Worm (Caenorhabditis elegans) whole organism, late embryonic: ENCODE results near the gene T19D7.7.

ENCODE experiments used
- C38D4.7 ChIP-seq: fragments of 200-800 bp; sonication (Bioruptor generic); optimal IDR thresholded peaks from 2 replicates; lab custom pipeline; 2018; ENCODE audit warnings: mild to moderate bottlenecking, missing genetic modification characterization, moderate library complexity, missing compliant biosample characterization
- K02D7.2 ChIP-seq: sonication (generic microtip); optimal IDR thresholded peaks from 2 replicates; lab custom pipeline; 2017; ENCODE audit warnings: mild to moderate bottlenecking, missing genetic modification characterization, missing compliant biosample characterization
- Y22D7AL.16 ChIP-seq: sonication (generic microtip); optimal IDR thresholded peaks from 2 replicates; lab custom pipeline; 2016; ENCODE audit warnings: missing genetic modification characterization, missing compliant biosample characterization
- ama-1 ChIP-seq: fragments of 150-350 bp; optimal IDR thresholded peaks from 2 replicates; lab custom pipeline; 2014
- ceh-14 ChIP-seq: sonication (generic microtip); optimal IDR thresholded peaks from 2 replicates; lab custom pipeline; 2016; ENCODE audit warnings: missing genotype, missing genetic modification characterization, missing compliant biosample characterization
- ceh-18 ChIP-seq: sonication (generic microtip); optimal IDR thresholded peaks from 2 replicates; lab custom pipeline; 2016; ENCODE audit warnings: missing genetic modification characterization, missing compliant biosample characterization
- ceh-22 ChIP-seq: sonication (generic microtip); optimal IDR thresholded peaks from 2 replicates; lab custom pipeline; 2017; ENCODE audit warnings: missing biosample characterization, missing genetic modification characterization
- ceh-30 ChIP-seq: fragments of 150-350 bp; optimal IDR thresholded peaks from 2 replicates; lab custom pipeline; 2014; ENCODE audit warnings: missing biosample characterization, missing genetic modification characterization
- ceh-31 ChIP-seq: sonication (generic microtip); optimal IDR thresholded peaks from 2 replicates; lab custom pipeline; 2016; ENCODE audit warnings: missing genetic modification characterization, missing compliant biosample characterization
- ceh-45 ChIP-seq: fragments of 200-800 bp; sonication (Bioruptor generic); IDR thresholded peaks from 2 replicates; pipeline ENCODE4 v1.3.6; 2022; ENCODE audit warnings: missing genetic modification reagents, missing genetic modification characterization, missing compliant biosample characterization
- ceh-48 ChIP-seq: sonication (generic microtip); optimal IDR thresholded peaks from 2 replicates; lab custom pipeline; 2016; ENCODE audit warnings: missing genetic modification characterization, inconsistent platforms, missing compliant biosample characterization
- ceh-6 ChIP-seq: fragments of 200-800 bp; sonication (Bioruptor generic); optimal IDR thresholded peaks from 2 replicates; lab custom pipeline; 2018; ENCODE audit warnings: mild to moderate bottlenecking, missing genetic modification characterization, missing compliant biosample characterization
- che-1 ChIP-seq: sonication (generic microtip); optimal IDR thresholded peaks from 2 replicates; lab custom pipeline; 2016; ENCODE audit warnings: mild to moderate bottlenecking, missing genetic modification characterization, missing compliant biosample characterization
- dmd-4 ChIP-seq: sonication (generic microtip); optimal IDR thresholded peaks from 2 replicates; lab custom pipeline; 2016; ENCODE audit warnings: borderline replicate concordance, missing genetic modification characterization, missing compliant biosample characterization
- elt-2 ChIP-seq: sonication (generic microtip); optimal IDR thresholded peaks from 2 replicates; lab custom pipeline; 2016; ENCODE audit warnings: missing genetic modification reagents, missing genetic modification characterization, missing compliant biosample characterization
- elt-4 ChIP-seq: sonication (generic microtip); optimal IDR thresholded peaks from 2 replicates; lab custom pipeline; 2016; ENCODE audit warnings: missing genetic modification characterization, missing compliant biosample characterization
- ets-4 ChIP-seq: sonication (generic microtip); optimal IDR thresholded peaks from 2 replicates; lab custom pipeline; 2016; ENCODE audit warnings: missing genetic modification characterization, missing compliant biosample characterization
- fax-1 ChIP-seq: sonication (generic microtip); optimal IDR thresholded peaks from 2 replicates; lab custom pipeline; 2016; ENCODE audit warnings: missing genotype, missing genetic modification characterization, missing compliant biosample characterization
- fkh-6 ChIP-seq: sonication (generic microtip); optimal IDR thresholded peaks from 2 replicates; lab custom pipeline; 2016; ENCODE audit warnings: missing genetic modification characterization, missing compliant biosample characterization
- gmeb-2 ChIP-seq: sonication (generic microtip); optimal IDR thresholded peaks from 2 replicates; lab custom pipeline; 2016; ENCODE audit warnings: missing genetic modification characterization, inconsistent platforms, missing compliant biosample characterization
- lim-6 ChIP-seq: sonication (generic microtip); optimal IDR thresholded peaks from 2 replicates; lab custom pipeline; 2016; ENCODE audit warnings: missing genetic modification characterization, missing compliant biosample characterization
- lin-11 ChIP-seq: fragments of 200-800 bp; sonication (Bioruptor generic); optimal IDR thresholded peaks from 2 replicates; lab custom pipeline; 2018; ENCODE audit warnings: mild to moderate bottlenecking, missing genetic modification characterization, missing compliant biosample characterization
- madf-2 ChIP-seq: sonication (generic microtip); optimal IDR thresholded peaks from 2 replicates; lab custom pipeline; 2017; ENCODE audit warnings: missing genetic modification characterization, missing compliant biosample characterization
- mec-3 ChIP-seq: sonication (generic microtip); optimal IDR thresholded peaks from 2 replicates; lab custom pipeline; 2016; ENCODE audit warnings: borderline replicate concordance, missing genetic modification characterization, missing compliant biosample characterization
- nfya-1 ChIP-seq: sonication (generic microtip); optimal IDR thresholded peaks from 2 replicates; lab custom pipeline; 2017; ENCODE audit warnings: missing genetic modification characterization, mild to moderate bottlenecking, missing compliant biosample characterization, antibody characterized with exemption, moderate library complexity
- pag-3 ChIP-seq: sonication (generic microtip); optimal IDR thresholded peaks from 2 replicates; lab custom pipeline; 2016; ENCODE audit warnings: missing compliant biosample characterization, missing genetic modification characterization, borderline replicate concordance
- pha-2 ChIP-seq: sonication (generic microtip); optimal IDR thresholded peaks from 2 replicates; lab custom pipeline; 2017; ENCODE audit warnings: mild to moderate bottlenecking, missing genetic modification characterization, missing compliant biosample characterization
- pha-4 ChIP-seq: fragments of 150-350 bp; optimal IDR thresholded peaks from 2 replicates; lab custom pipeline; 2018; ENCODE audit warnings: missing biosample characterization, missing genetic modification reagents, missing genetic modification characterization
- pqm-1 ChIP-seq: sonication (generic microtip); optimal IDR thresholded peaks from 2 replicates; lab custom pipeline; 2016; ENCODE audit warnings: missing genetic modification characterization, missing compliant biosample characterization
- pros-1 ChIP-seq: fragments of 150-350 bp; optimal IDR thresholded peaks from 2 replicates; lab custom pipeline; 2014; ENCODE audit warnings: missing biosample characterization, missing genetic modification reagents, missing genetic modification characterization
- ref-2 ChIP-seq: sonication (generic microtip); optimal IDR thresholded peaks from 2 replicates; lab custom pipeline; 2016; ENCODE audit warnings: missing genetic modification characterization, missing compliant biosample characterization
- sdc-2 ChIP-seq: sonication (generic microtip); optimal IDR thresholded peaks from 2 replicates; lab custom pipeline; 2016; ENCODE audit warnings: missing genotype, missing genetic modification characterization, missing compliant biosample characterization
- sox-2 ChIP-seq: fragments of 200-800 bp; sonication (Bioruptor generic); IDR thresholded peaks from 2 replicates; pipeline ENCODE4 v1.3.6; 2022; ENCODE audit warnings: missing genetic modification reagents, missing genetic modification characterization, missing compliant biosample characterization
- sox-4 ChIP-seq: sonication (generic microtip); optimal IDR thresholded peaks from 2 replicates; lab custom pipeline; 2017; ENCODE audit warnings: mild to moderate bottlenecking, missing genetic modification characterization, inconsistent platforms, missing compliant biosample characterization
- syd-9 ChIP-seq: sonication (generic microtip); optimal IDR thresholded peaks from 2 replicates; lab custom pipeline; 2016; ENCODE audit warnings: mild to moderate bottlenecking, missing genetic modification characterization, moderate library complexity, missing compliant biosample characterization
- tbx-2 ChIP-seq: sonication (generic microtip); optimal IDR thresholded peaks from 2 replicates; lab custom pipeline; 2016; ENCODE audit warnings: missing genetic modification characterization, missing compliant biosample characterization
- ttx-3 ChIP-seq: sonication (generic microtip); optimal IDR thresholded peaks from 2 replicates; lab custom pipeline; 2016; ENCODE audit warnings: missing genetic modification reagents, missing genetic modification characterization, missing compliant biosample characterization
- unc-3 ChIP-seq, 2 experiments: fragments of 200-800 bp in 1 of 2; sonication (Bioruptor generic) in 1 of 2; sonication (generic microtip) in 1 of 2; conservative IDR thresholded peaks in 1 of 2; optimal IDR thresholded peaks in 1 of 2; 2 replicates each; pipeline versions ENCODE4 v1.3.6 to Lab custom; 2016 to 2022; ENCODE audit warnings: missing compliant biosample characterization in 2 of 2, missing genetic modification characterization in 2 of 2, missing genetic modification reagents in 1 of 2
- unc-55 ChIP-seq: sonication (generic microtip); optimal IDR thresholded peaks from 2 replicates; lab custom pipeline; 2017; ENCODE audit warnings: missing biosample characterization, missing genetic modification reagents, missing genetic modification characterization
- zip-5 ChIP-seq: sonication (generic microtip); optimal IDR thresholded peaks from 2 replicates; lab custom pipeline; 2016; ENCODE audit warnings: missing genetic modification characterization, missing compliant biosample characterization
- ztf-16 ChIP-seq: sonication (generic microtip); optimal IDR thresholded peaks from 2 replicates; lab custom pipeline; 2017; ENCODE audit warnings: missing genetic modification characterization, missing compliant biosample characterization

The T19D7.7 gene

ce11 chrX:727737-728136 lies 46.9 kb upstream of the T19D7.7 start (continued):
- peak; percentile 23 for TF ChIP-seq ceh-18 (tag; lab: Kevin White, UChicago)
- TF ChIP-seq, all 69 proteins: peak for 23

ce11 chrX:726295-726694 lies 45.5 kb upstream of the T19D7.7 start:
- TF ChIP-seq ceh-31 (tag; lab: Kevin White, UChicago) (no peak), C38D4.7 (GFP tag; lab: Kevin White, UChicago) (no peak), mec-3 (tag; lab: Kevin White, UChicago) (no peak), ceh-6 (GFP tag; lab: Kevin White, UChicago) (no peak), sox-4 (tag; lab: Kevin White, UChicago) (no peak), ttx-3 (tag; lab: Kevin White, UChicago) (no peak), pha-4 (tag; lab: Kevin White, UChicago) (no peak), ztf-16 (tag; lab: Kevin White, UChicago) (no peak), pqm-1 (tag; lab: Kevin White, UChicago) (no peak), pha-2 (tag; lab: Kevin White, UChicago) (no peak), syd-9 (tag; lab: Kevin White, UChicago) (no peak), elt-4 (tag; lab: Kevin White, UChicago) (no peak), ceh-30 (tag; lab: Kevin White, UChicago) (no peak), Y22D7AL.16 (tag; lab: Kevin White, UChicago) (no peak), ama-1 (lab: Kevin White, UChicago) (no peak), che-1 (no peak)

- TF ChIP-seq unc-55 (GFP tag; lab: Kevin White, UChicago), result no peak
- no peak for TF ChIP-seq ceh-31 (tag; lab: Kevin White, UChicago)
- TF ChIP-seq elt-2 (tag; lab: Kevin White, UChicago), result no peak
- no peak for TF ChIP-seq ref-2 (tag; lab: Kevin White, UChicago)
- no peak for TF ChIP-seq fkh-6
- no peak for TF ChIP-seq tbx-2 (tag; lab: Kevin White, UChicago)
- TF ChIP-seq unc-3 (GFP tag; conservative IDR thresholded peaks at IDR 0.05; lab: Robert Waterston, UW), result no peak
- no peak for TF ChIP-seq unc-3 (tag; optimal IDR thresholded peaks at IDR 0.05; lab: Kevin White, UChicago)
- TF ChIP-seq ceh-45 (GFP tag; lab: Robert Waterston, UW), result no peak
- no peak for TF ChIP-seq ceh-18 (tag; lab: Kevin White, UChicago)
- TF ChIP-seq dmd-4 (tag; lab: Kevin White, UChicago), result no peak
- TF ChIP-seq pag-3 (tag; lab: Kevin White, UChicago), result no peak
These were observed 45.0 kb upstream of the T19D7.7 start, which contains the start of gene sli-1 for ce11 chrX:725868-726267. sli-1 (minus strand) TSS chrX:725968.

- TF ChIP-seq tbx-2 (tag; lab: Kevin White, UChicago), result no peak
- TF ChIP-seq C38D4.7 (GFP tag; lab: Kevin White, UChicago), result no peak
- TF ChIP-seq pros-1 (tag; lab: Kevin White, UChicago), result no peak
- no peak for TF ChIP-seq ceh-14 (tag; lab: Kevin White, UChicago)
- no peak for TF ChIP-seq pqm-1 (tag; lab: Kevin White, UChicago)
- TF ChIP-seq sox-2 (GFP tag; lab: Robert Waterston, UW), result no peak
- no peak for TF ChIP-seq lin-11 (tag; lab: Kevin White, UChicago)
- no peak for TF ChIP-seq sdc-2 (tag; lab: Kevin White, UChicago)
- TF ChIP-seq lim-6 (tag; lab: Kevin White, UChicago), result no peak
- TF ChIP-seq madf-2 (tag; lab: Kevin White, UChicago), result no peak
- TF ChIP-seq gmeb-2 (tag; lab: Kevin White, UChicago), result no peak
- no peak for TF ChIP-seq fax-1 (tag; lab: Kevin White, UChicago)
- TF ChIP-seq ceh-22, result no peak
- TF ChIP-seq K02D7.2 (tag; lab: Kevin White, UChicago), result no peak
- no peak for TF ChIP-seq ets-4 (tag; lab: Kevin White, UChicago)
- TF ChIP-seq mec-3 (tag; lab: Kevin White, UChicago), result no peak
- TF ChIP-seq ceh-48 (tag; lab: Kevin White, UChicago), result no peak
- TF ChIP-seq Y22D7AL.16 (tag; lab: Kevin White, UChicago), result no peak
- no peak for TF ChIP-seq nfya-1 (tag; lab: Kevin White, UChicago)
- TF ChIP-seq zip-5 (tag; lab: Kevin White, UChicago), result no peak
- TF ChIP-seq, all 69 proteins: peak for 0
These were observed 33.6 kb upstream of the T19D7.7 start, which contains the start of gene irk-2 for ce11 chrX:714398-714797. irk-2 (minus strand) TSS chrX:714498.
